Fruit fly (Drosophila melanogaster): ENCODE results near the gene Atxn7.

The Atxn7 gene

dm6 chr2L:2357228-2357656 is 18.4 kb upstream of the Atxn7 start, which contains the start of gene CG9967 (continued):
- TF ChIP-seq Doc3 (GFP tag; IDR thresholded peaks at IDR 0.05; ENCODE audit: partially characterized antibody): 0 out of 3 replicates have a peak, but pooled peaks have one; percentile 41
- TF ChIP-seq CG10267 (tag; optimal IDR thresholded peaks at IDR 0.05): peak; percentile 90
- TF ChIP-seq ATbp (GFP tag; optimal IDR thresholded peaks at IDR 0.05): no peak
- no peak for TF ChIP-seq CG33213 (GFP tag; optimal IDR thresholded peaks at IDR 0.05)
- peak; percentile 88 for TF ChIP-seq CG15514 (GFP tag; optimal IDR thresholded peaks at IDR 0.05)
- TF ChIP-seq Ets97D (GFP tag; optimal IDR thresholded peaks at IDR 0.05): peak; percentile 29
- TF ChIP-seq CG3726 (GFP tag; IDR thresholded peaks at IDR 0.05): no peak
- TF ChIP-seq CG14965 (GFP tag; optimal IDR thresholded peaks at IDR 0.05; ENCODE audit: borderline replicate concordance): no peak
- no peak for TF ChIP-seq lov (optimal IDR thresholded peaks at IDR 0.05)
- no peak for TF ChIP-seq lov (GFP tag; IDR thresholded peaks at IDR 0.05)
- no peak for TF ChIP-seq Hr78 (GFP tag; optimal IDR thresholded peaks at IDR 0.05)
- TF ChIP-seq CG8765 (GFP tag; IDR thresholded peaks at IDR 0.05): no peak
- TF ChIP-seq da (GFP tag; optimal IDR thresholded peaks at IDR 0.05): no peak
- TF ChIP-seq danr (GFP tag; IDR thresholded peaks at IDR 0.05): no peak
- peak in 1 of 2 experiments; percentile 68 for TF ChIP-seq eve (GFP tag; optimal IDR thresholded peaks at IDR 0.05)
- TF ChIP-seq Bteb2 (GFP tag; optimal IDR thresholded peaks at IDR 0.05): no peak
- TF ChIP-seq Dip3 (GFP tag; optimal IDR thresholded peaks at IDR 0.05): no peak
- TF ChIP-seq Ptx1 (GFP tag; IDR thresholded peaks at IDR 0.05): no peak
- TF ChIP-seq Camta (GFP tag; optimal IDR thresholded peaks at IDR 0.05): no peak
- TF ChIP-seq CG2678 (tag; optimal IDR thresholded peaks at IDR 0.05): no peak
- peak; percentile 51; the same call in 1 of the 2 replicates for TF ChIP-seq unc-4 (GFP tag; IDR thresholded peaks at IDR 0.05; ENCODE audit: partially characterized antibody)
- no peak for TF ChIP-seq luna (GFP tag; optimal IDR thresholded peaks at IDR 0.05)
- no peak for TF ChIP-seq HmgD (GFP tag; optimal IDR thresholded peaks at IDR 0.05)
- TF ChIP-seq Atf-2 (GFP tag; optimal IDR thresholded peaks at IDR 0.05): no peak
- no peak for TF ChIP-seq rib (GFP tag; IDR thresholded peaks at IDR 0.05)
- TF ChIP-seq bab2 (GFP tag; optimal IDR thresholded peaks at IDR 0.05): no peak
- no peak for TF ChIP-seq h (optimal IDR thresholded peaks at IDR 0.05)
- TF ChIP-seq vnd (GFP tag; IDR thresholded peaks at IDR 0.05; ENCODE audit: partially characterized antibody): no peak
- TF ChIP-seq ken (GFP tag; IDR thresholded peaks at IDR 0.05): no peak
- TF ChIP-seq CG11456 (GFP tag; IDR thresholded peaks at IDR 0.05): no peak
- TF ChIP-seq sob (GFP tag; IDR thresholded peaks at IDR 0.05): no peak
- no peak for TF ChIP-seq Atf3 (GFP tag; optimal IDR thresholded peaks at IDR 0.05)
- TF ChIP-seq lbe (GFP tag; optimal IDR thresholded peaks at IDR 0.05): peak; percentile 45
- TF ChIP-seq Sry-β (GFP tag; optimal IDR thresholded peaks at IDR 0.05): no peak
- no peak; the same call in 2 of the 3 replicates for TF ChIP-seq zen2 (GFP tag; IDR thresholded peaks at IDR 0.05; ENCODE audit: partially characterized antibody)
- TF ChIP-seq ac (GFP tag; optimal IDR thresholded peaks at IDR 0.05): no peak
- no peak for TF ChIP-seq br (optimal IDR thresholded peaks at IDR 0.05)
- no peak for TF ChIP-seq CG5953 (GFP tag; IDR thresholded peaks at IDR 0.05)
- TF ChIP-seq Hr3 (GFP tag; optimal IDR thresholded peaks at IDR 0.05): no peak
- no peak for TF ChIP-seq Oaz (GFP tag; IDR thresholded peaks at IDR 0.05)
- TF ChIP-seq Spps (tag; optimal IDR thresholded peaks at IDR 0.05): no peak
- TF ChIP-seq CG9876 (GFP tag; optimal IDR thresholded peaks at IDR 0.05): no peak
- no peak for TF ChIP-seq Awh (GFP tag; IDR thresholded peaks at IDR 0.05)
- TF ChIP-seq Mrtf (GFP tag; IDR thresholded peaks at IDR 0.05): no peak
- peak; percentile 66 for TF ChIP-seq Myb (GFP tag; optimal IDR thresholded peaks at IDR 0.05)
- TF ChIP-seq Vsx1 (GFP tag; optimal IDR thresholded peaks at IDR 0.05): no peak
- TF ChIP-seq gcm (GFP tag; optimal IDR thresholded peaks at IDR 0.05): no peak
- no peak for TF ChIP-seq CG15696 (tag; optimal IDR thresholded peaks at IDR 0.05)
- TF ChIP-seq hth (optimal IDR thresholded peaks at IDR 0.05): no peak
- TF ChIP-seq CG4617 (GFP tag; optimal IDR thresholded peaks at IDR 0.05; ENCODE audit: borderline replicate concordance): peak; percentile 17
- TF ChIP-seq CG7372 (GFP tag; IDR thresholded peaks at IDR 0.05): no peak
- TF ChIP-seq CG2889 (GFP tag; IDR thresholded peaks at IDR 0.05): no peak
- TF ChIP-seq mld (GFP tag; IDR thresholded peaks at IDR 0.05; ENCODE audit: partially characterized antibody): no peak

Measured in whole organism, embryonic.